Worm (Caenorhabditis elegans): ENCODE data around the gene ugt-67.

- TF ChIP-seq cog-1 (tag; optimal IDR thresholded peaks at IDR 0.05) (no peak), ztf-29 (GFP tag; IDR thresholded peaks at IDR 0.05) (no peak)
Measured at ce11 chrV:4894971-4895370, 6.2 kb upstream of the ugt-67 start, which contains the start of gene ugt-11.

Measured in whole organism, midembryonic.